Worm (Caenorhabditis elegans): ENCODE measurements around the gene unc-4.

The unc-4 gene

DNA sequence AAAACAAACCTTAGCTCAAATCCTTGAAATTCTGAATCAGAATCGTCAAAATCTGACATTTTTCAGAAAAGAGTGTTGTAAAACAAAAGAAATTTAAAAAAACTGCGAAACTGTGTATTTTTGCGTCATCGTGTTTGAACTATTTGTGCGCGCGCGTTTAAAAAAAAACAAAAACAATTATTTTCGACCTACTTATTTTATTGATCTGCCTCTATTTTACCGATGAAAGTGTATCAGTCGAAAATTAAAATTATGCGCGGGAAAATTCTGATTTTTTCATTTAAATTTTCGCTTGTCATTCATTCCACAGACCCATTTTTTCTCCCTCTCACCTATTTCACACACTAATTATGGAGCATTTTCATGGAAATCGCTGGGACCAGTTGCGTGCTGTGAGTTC, 38.7 kb upstream of the unc-4 start, which contains the start of the genes C05C10.7 and C05C10.5:
C05C10.7 (minus strand) TSS at position 95 of the 400 bp plus-strand sequence.
C05C10.5 (plus strand) TSS at position 164 of the 400 bp plus-strand sequence.
- no peak for TF ChIP-seq mls-2 (tag; optimal IDR thresholded peaks at IDR 0.05)
- TF ChIP-seq snpc-4 (tag; optimal IDR thresholded peaks at IDR 0.05): no peak
- TF ChIP-seq ces-1 (GFP tag; optimal IDR thresholded peaks at IDR 0.05): no peak
- TF ChIP-seq unc-120 (tag; optimal IDR thresholded peaks at IDR 0.05; ENCODE audit: poor library complexity, severe bottlenecking): no peak
- no peak for TF ChIP-seq nhr-28 (tag; optimal IDR thresholded peaks at IDR 0.05)
- TF ChIP-seq nhr-2 (tag; optimal IDR thresholded peaks at IDR 0.05): no peak
- no peak for TF ChIP-seq sptf-1 (tag; optimal IDR thresholded peaks at IDR 0.05)
- TF ChIP-seq elt-3 (tag; optimal IDR thresholded peaks at IDR 0.05): no peak
- no peak for TF ChIP-seq mep-1 (tag; optimal IDR thresholded peaks at IDR 0.05)
- TF ChIP-seq ceh-43 (GFP tag; optimal IDR thresholded peaks at IDR 0.05): no peak
- TF ChIP-seq pha-4 (tag; optimal IDR thresholded peaks at IDR 0.05): no peak
- no peak for TF ChIP-seq unc-62 (GFP tag; optimal IDR thresholded peaks at IDR 0.05)
- TF ChIP-seq nhr-76 (tag; optimal IDR thresholded peaks at IDR 0.05): no peak
- no peak for TF ChIP-seq ztf-11 (tag; optimal IDR thresholded peaks at IDR 0.05)
- no peak for TF ChIP-seq zip-8 (tag; optimal IDR thresholded peaks at IDR 0.05)
- no peak for TF ChIP-seq tbx-8 (GFP tag; optimal IDR thresholded peaks at IDR 0.05)
- no peak for TF ChIP-seq lin-32 (GFP tag; optimal IDR thresholded peaks at IDR 0.05)
- TF ChIP-seq elt-1 (tag; optimal IDR thresholded peaks at IDR 0.05; ENCODE audit: borderline replicate concordance, insufficient read depth): no peak
- TF ChIP-seq ceh-83 (GFP tag; optimal IDR thresholded peaks at IDR 0.05): no peak

DNA sequence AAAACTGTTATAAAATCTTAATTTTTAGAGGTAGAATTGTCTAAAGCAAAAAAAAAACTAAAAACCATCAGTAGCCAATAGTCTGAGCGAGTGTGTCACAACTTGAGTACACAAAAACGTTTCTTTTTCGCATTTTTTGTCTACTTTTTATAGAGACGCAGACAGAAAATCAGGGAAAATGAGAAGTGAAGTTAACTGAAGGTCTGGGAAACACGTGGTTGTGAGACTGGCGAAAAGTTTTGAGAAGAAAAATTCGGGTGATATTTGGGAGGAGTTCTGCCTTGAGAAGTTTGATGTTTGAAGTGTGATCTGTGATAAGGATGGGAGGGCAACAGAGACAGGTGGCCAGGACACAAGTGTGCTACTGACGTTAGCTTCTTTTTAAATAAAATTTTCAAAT, 37.4 kb upstream of the unc-4 start:
- TF ChIP-seq hlh-1 (tag; optimal IDR thresholded peaks at IDR 0.05) (peak; percentile 38), sptf-1 (tag; optimal IDR thresholded peaks at IDR 0.05) (no peak)

- TF ChIP-seq unc-39 (tag; optimal IDR thresholded peaks at IDR 0.05) (no peak), tbx-8 (GFP tag; optimal IDR thresholded peaks at IDR 0.05) (no peak), cnd-1 (tag; optimal IDR thresholded peaks at IDR 0.05) (no peak), nhr-28 (tag; optimal IDR thresholded peaks at IDR 0.05) (no peak), blmp-1 (tag; optimal IDR thresholded peaks at IDR 0.05) (no peak), nhr-76 (tag; optimal IDR thresholded peaks at IDR 0.05) (no peak), mab-5 (tag; optimal IDR thresholded peaks at IDR 0.05) (no peak), mep-1 (tag; optimal IDR thresholded peaks at IDR 0.05) (no peak), lsy-2 (tag; optimal IDR thresholded peaks at IDR 0.05) (no peak), pha-4 (tag; optimal IDR thresholded peaks at IDR 0.05) (no peak), snpc-4 (tag; optimal IDR thresholded peaks at IDR 0.05) (no peak), ceh-43 (GFP tag; optimal IDR thresholded peaks at IDR 0.05) (no peak)
Measured at ce11 chrII:9936859-9937258, 36.7 kb upstream of the unc-4 start, which contains the start of gene C05C10.3. Gene C05C10.3 (minus strand): TSS chrII:9936893.

ce11 chrII:9935664-9936063, 35.5 kb upstream of the unc-4 start:
- TF ChIP-seq nhr-2 (tag; optimal IDR thresholded peaks at IDR 0.05) (no peak), lin-32 (GFP tag; optimal IDR thresholded peaks at IDR 0.05) (no peak), nhr-76 (tag; optimal IDR thresholded peaks at IDR 0.05) (no peak), mls-2 (tag; optimal IDR thresholded peaks at IDR 0.05) (no peak), ces-1 (GFP tag; optimal IDR thresholded peaks at IDR 0.05) (no peak), snpc-4 (tag; optimal IDR thresholded peaks at IDR 0.05) (no peak), mep-1 (tag; optimal IDR thresholded peaks at IDR 0.05) (no peak), zip-8 (tag; optimal IDR thresholded peaks at IDR 0.05) (no peak), unc-39 (tag; optimal IDR thresholded peaks at IDR 0.05) (no peak), sem-2 (GFP tag; optimal IDR thresholded peaks at IDR 0.05) (no peak), mab-5 (tag; optimal IDR thresholded peaks at IDR 0.05) (no peak)

DNA sequence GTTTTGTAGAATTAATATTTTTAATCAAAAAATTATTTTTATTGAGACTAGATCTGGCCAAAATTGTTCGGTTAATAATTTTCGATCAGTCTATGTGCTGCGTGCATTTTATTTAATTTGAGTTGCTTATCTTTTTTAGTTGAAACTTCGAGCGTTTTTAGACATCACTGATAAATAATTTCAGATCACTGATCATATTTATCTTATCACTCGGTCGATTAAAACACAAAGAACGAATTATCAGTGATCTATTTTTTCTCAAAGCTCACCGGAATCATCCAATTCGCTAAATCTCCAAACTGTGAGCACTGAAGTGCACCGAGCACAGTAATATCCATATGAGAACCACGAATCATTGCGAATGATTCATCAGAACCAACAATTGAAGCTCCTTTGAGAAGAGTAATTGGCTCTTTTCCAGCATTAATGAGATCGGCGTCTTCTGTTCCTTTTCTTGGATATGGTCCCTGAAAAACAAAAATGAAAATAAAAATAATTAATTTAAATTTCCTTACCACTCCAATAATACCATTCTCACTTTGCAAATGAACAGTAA, 34.9 kb upstream of the unc-4 start:
- TF ChIP-seq drap-1 (GFP tag; optimal IDR thresholded peaks at IDR 0.05): no peak
- TF ChIP-seq nhr-76 (tag; optimal IDR thresholded peaks at IDR 0.05): no peak
- TF ChIP-seq lsy-2 (tag; optimal IDR thresholded peaks at IDR 0.05): no peak
- no peak for TF ChIP-seq unc-39 (tag; optimal IDR thresholded peaks at IDR 0.05)
- no peak for TF ChIP-seq mls-2 (tag; optimal IDR thresholded peaks at IDR 0.05)
- TF ChIP-seq nhr-12 (tag; optimal IDR thresholded peaks at IDR 0.05): no peak
- TF ChIP-seq lin-32 (GFP tag; optimal IDR thresholded peaks at IDR 0.05): no peak
- no peak for TF ChIP-seq ztf-11 (tag; optimal IDR thresholded peaks at IDR 0.05)
- TF ChIP-seq bed-3 (GFP tag; optimal IDR thresholded peaks at IDR 0.05): no peak
- no peak for TF ChIP-seq ceh-39 (tag; optimal IDR thresholded peaks at IDR 0.05)
- no peak for TF ChIP-seq tbx-8 (GFP tag; optimal IDR thresholded peaks at IDR 0.05)
- no peak for TF ChIP-seq elt-3 (tag; optimal IDR thresholded peaks at IDR 0.05)

All from whole organism, mixed stage, embryonic.